Fruit fly (Drosophila melanogaster) whole organism, embryonic: ENCODE data around the gene Lsp2.

ENCODE experiments used
- Atf6 ChIP-seq: fragments of 200-800 bp; sonication (Bioruptor generic); IDR thresholded peaks from 2 replicates; pipeline ENCODE4 v1.3.6; 2022; ENCODE audit warnings: missing biosample characterization, missing genetic modification characterization
- BtbVII ChIP-seq: fragments of 200-800 bp; sonication (Bioruptor generic); optimal IDR thresholded peaks from 3 replicates; lab custom pipeline; 2017; ENCODE audit warnings: missing biosample characterization, mild to moderate bottlenecking, missing genetic modification characterization
- CG10462 ChIP-seq: fragments of 200-800 bp; sonication (Bioruptor generic); optimal IDR thresholded peaks from 2 replicates; lab custom pipeline; 2016; ENCODE audit warnings: missing biosample characterization, missing genetic modification characterization
- CG11398 ChIP-seq: fragments of 200-800 bp; sonication (Bioruptor generic); optimal IDR thresholded peaks from 2 replicates; lab custom pipeline; 2016; ENCODE audit warnings: missing biosample characterization, missing genetic modification characterization
- CG12236 ChIP-seq: fragments of 200-800 bp; sonication (Bioruptor generic); optimal IDR thresholded peaks from 2 replicates; lab custom pipeline; 2016; ENCODE audit warnings: missing biosample characterization, missing genetic modification characterization
- CG12744 ChIP-seq: fragments of 200-800 bp; sonication (Bioruptor generic); optimal IDR thresholded peaks from 2 replicates; lab custom pipeline; 2016; ENCODE audit warnings: missing biosample characterization, missing genetic modification characterization
- CG1603 ChIP-seq: fragments of 200-800 bp; sonication (Bioruptor generic); optimal IDR thresholded peaks from 2 replicates; lab custom pipeline; 2019; ENCODE audit warnings: missing biosample characterization, mild to moderate bottlenecking, missing genetic modification characterization, moderate library complexity
- CG16815 ChIP-seq: fragments of 200-800 bp; sonication (Bioruptor generic); optimal IDR thresholded peaks from 3 replicates; lab custom pipeline; 2017; ENCODE audit warnings: missing biosample characterization, mild to moderate bottlenecking, missing genetic modification characterization
- CG17912 ChIP-seq: fragments of 200-800 bp; sonication (Bioruptor generic); optimal IDR thresholded peaks from 2 replicates; lab custom pipeline; 2018; ENCODE audit warnings: missing biosample characterization, mild to moderate bottlenecking, missing genetic modification characterization
- CG1792 ChIP-seq: fragments of 200-800 bp; sonication (Bioruptor generic); optimal IDR thresholded peaks from 2 replicates; lab custom pipeline; 2016; ENCODE audit warnings: missing biosample characterization, missing genetic modification characterization
- CG18764 ChIP-seq: fragments of 200-800 bp; sonication (Bioruptor generic); optimal IDR thresholded peaks from 3 replicates; lab custom pipeline; 2016; ENCODE audit warnings: missing biosample characterization, missing genetic modification characterization
- CG32767 ChIP-seq: fragments of 200-800 bp; sonication (Bioruptor generic); IDR thresholded peaks from 2 replicates; pipeline ENCODE4 v1.3.6; 2022; ENCODE audit warnings: missing biosample characterization, missing genetic modification characterization
- CG33557 ChIP-seq: fragments of 200-800 bp; sonication (Bioruptor generic); optimal IDR thresholded peaks from 2 replicates; lab custom pipeline; 2019; ENCODE audit warnings: missing biosample characterization, mild to moderate bottlenecking, missing genetic modification characterization, moderate library complexity
- CG5245 ChIP-seq: fragments of 200-800 bp; sonication (Bioruptor generic); optimal IDR thresholded peaks from 3 replicates; lab custom pipeline; 2016; ENCODE audit warnings: missing biosample characterization, missing genetic modification characterization
- CG6791 ChIP-seq: fragments of 200-800 bp; sonication (Bioruptor generic); IDR thresholded peaks from 3 replicates; pipeline ENCODE4 v1.3.6; 2022; ENCODE audit warnings: missing biosample characterization, missing genetic modification characterization; ENCODE audit not compliant: partially characterized antibody
- CG6854 ChIP-seq: fragments of 200-800 bp; sonication (Bioruptor generic); optimal IDR thresholded peaks from 3 replicates; lab custom pipeline; 2017; ENCODE audit warnings: missing biosample characterization, mild to moderate bottlenecking, missing genetic modification characterization
- CG7839 ChIP-seq: fragments of 200-800 bp; sonication (Bioruptor generic); optimal IDR thresholded peaks from 3 replicates; lab custom pipeline; 2018; ENCODE audit warnings: missing biosample characterization, mild to moderate bottlenecking, missing genetic modification characterization, moderate library complexity
- CTCF ChIP-seq: fragments of 200-800 bp; sonication (Bioruptor generic); optimal IDR thresholded peaks from 2 replicates; lab custom pipeline; 2017; ENCODE audit warnings: missing biosample characterization, mild to moderate bottlenecking, missing genetic modification characterization, moderate library complexity
- CoRest ChIP-seq: fragments of 200-800 bp; sonication (Bioruptor generic); optimal IDR thresholded peaks from 3 replicates; lab custom pipeline; 2018; ENCODE audit warnings: missing biosample characterization, mild to moderate bottlenecking, missing genetic modification characterization, moderate library complexity
- CrebB ChIP-seq: fragments of 200-800 bp; sonication (Bioruptor generic); optimal IDR thresholded peaks from 3 replicates; lab custom pipeline; 2018; ENCODE audit warnings: missing biosample characterization, mild to moderate bottlenecking, missing genetic modification characterization
- Dbx ChIP-seq: fragments of 200-800 bp; sonication (Bioruptor generic); IDR thresholded peaks from 3 replicates; pipeline ENCODE4 v1.3.6; 2022; ENCODE audit warnings: missing biosample characterization, missing genetic modification characterization
- Hey ChIP-seq: fragments of 200-800 bp; sonication (Bioruptor generic); optimal IDR thresholded peaks from 3 replicates; lab custom pipeline; 2018; ENCODE audit warnings: missing biosample characterization, mild to moderate bottlenecking, missing genetic modification characterization
- HmgD ChIP-seq: fragments of 200-800 bp; sonication (Bioruptor generic); optimal IDR thresholded peaks from 3 replicates; lab custom pipeline; 2016; ENCODE audit warnings: missing biosample characterization, missing genetic modification characterization
- Hr51 ChIP-seq, 2 experiments: fragments of 200-800 bp; sonication (Bioruptor generic); optimal IDR thresholded peaks; 2 replicates in 1 of 2; 3 replicates in 1 of 2; lab custom pipeline; 2016 to 2018; ENCODE audit warnings: missing biosample characterization in 2 of 2, missing genetic modification characterization in 2 of 2, mild to moderate bottlenecking in 1 of 2, moderate library complexity in 1 of 2
- Hr78 ChIP-seq, 2 experiments: fragments of 200-800 bp in 1 of 2; fragments of >200 bp in 1 of 2; sonication (Bioruptor generic) in 1 of 2; optimal IDR thresholded peaks; 2 replicates each; lab custom pipeline; 2017 to 2019; ENCODE audit warnings: missing biosample characterization in 2 of 2, missing genetic modification characterization in 2 of 2, mild to moderate bottlenecking in 1 of 2, moderate library complexity in 1 of 2
- MESR4 ChIP-seq: fragments of 200-800 bp; sonication (Bioruptor generic); optimal IDR thresholded peaks from 2 replicates; lab custom pipeline; 2018; ENCODE audit warnings: missing biosample characterization, mild to moderate bottlenecking, missing genetic modification characterization, moderate library complexity
- MTF-1 ChIP-seq: fragments of 200-800 bp; sonication (Bioruptor generic); optimal IDR thresholded peaks from 2 replicates; lab custom pipeline; 2018; ENCODE audit warnings: missing biosample characterization, mild to moderate bottlenecking, missing genetic modification characterization, borderline replicate concordance
- Max ChIP-seq: fragments of 200-800 bp; sonication (Bioruptor generic); optimal IDR thresholded peaks from 2 replicates; lab custom pipeline; 2016; ENCODE audit warnings: missing biosample characterization, mild to moderate bottlenecking, missing genetic modification characterization
- NfI ChIP-seq: fragments of 200-800 bp; sonication (Bioruptor generic); optimal IDR thresholded peaks from 3 replicates; lab custom pipeline; 2018; ENCODE audit warnings: missing biosample characterization, mild to moderate bottlenecking, missing genetic modification characterization, moderate library complexity
- Rfx ChIP-seq: fragments of 200-800 bp; sonication (Bioruptor generic); IDR thresholded peaks from 2 replicates; pipeline ENCODE4 v1.3.6; 2022; ENCODE audit warnings: missing biosample characterization, missing genetic modification characterization
- Xrp1 ChIP-seq: fragments of 200-800 bp; sonication (Bioruptor generic); IDR thresholded peaks from 2 replicates; pipeline ENCODE4 v1.3.6; 2022; ENCODE audit warnings: missing biosample characterization, missing genetic modification characterization
- YL-1 ChIP-seq: fragments of 200-800 bp; sonication (Bioruptor generic); optimal IDR thresholded peaks from 3 replicates; lab custom pipeline; 2017; ENCODE audit warnings: missing biosample characterization, mild to moderate bottlenecking, missing genetic modification characterization
- bbx ChIP-seq: fragments of 200-800 bp; sonication (Bioruptor generic); IDR thresholded peaks from 2 replicates; pipeline ENCODE4 v1.3.6; 2022; ENCODE audit warnings: missing biosample characterization, missing genetic modification characterization; ENCODE audit not compliant: partially characterized antibody
- cwo ChIP-seq: fragments of 200-800 bp; sonication (Bioruptor generic); optimal IDR thresholded peaks from 3 replicates; lab custom pipeline; 2017; ENCODE audit warnings: missing biosample characterization, missing genetic modification characterization, mild to moderate bottlenecking, moderate library complexity, missing genetic modification reagents
- dm ChIP-seq: fragments of 200-800 bp; sonication (Bioruptor generic); optimal IDR thresholded peaks from 3 replicates; lab custom pipeline; 2016; ENCODE audit warnings: missing biosample characterization, missing genetic modification characterization
- esg ChIP-seq: fragments of 200-800 bp; sonication (Bioruptor generic); conservative IDR thresholded peaks from 2 replicates; pipeline ENCODE4 v1.3.6; 2022; ENCODE audit warnings: missing biosample characterization, missing genetic modification characterization
- eve ChIP-seq, 2 experiments: fragments of >200 bp; optimal IDR thresholded peaks; 2 replicates each; lab custom pipeline; 2017; ENCODE audit warnings: missing biosample characterization in 2 of 2, missing genetic modification characterization in 2 of 2
- gro ChIP-seq: fragments of 200-800 bp; sonication (Bioruptor generic); optimal IDR thresholded peaks from 2 replicates; lab custom pipeline; 2016; ENCODE audit warnings: missing biosample characterization, missing genetic modification characterization
- hbn ChIP-seq: fragments of 200-800 bp; sonication (Bioruptor generic); IDR thresholded peaks from 2 replicates; pipeline ENCODE4 v1.3.6; 2022; ENCODE audit warnings: missing biosample characterization, missing genetic modification characterization; ENCODE audit not compliant: partially characterized antibody
- insv ChIP-seq, 2 experiments: fragments of 200-800 bp; sonication (Bioruptor generic); optimal IDR thresholded peaks; 3 replicates each; lab custom pipeline; 2016 to 2018; ENCODE audit warnings: missing biosample characterization in 2 of 2, missing genetic modification characterization in 2 of 2
- jigr1 ChIP-seq: fragments of 200-800 bp; sonication (Bioruptor generic); IDR thresholded peaks from 3 replicates; pipeline ENCODE4 v1.3.6; 2022; ENCODE audit warnings: missing biosample characterization, missing genetic modification characterization
- odd ChIP-seq: fragments of 200-800 bp; sonication (Bioruptor generic); optimal IDR thresholded peaks from 2 replicates; lab custom pipeline; 2017; ENCODE audit warnings: missing biosample characterization, mild to moderate bottlenecking, missing genetic modification characterization
- onecut ChIP-seq: fragments of 200-800 bp; sonication (Bioruptor generic); IDR thresholded peaks from 2 replicates; pipeline ENCODE4 v1.3.6; 2022; ENCODE audit warnings: missing biosample characterization, missing genetic modification characterization
- prd ChIP-seq, 3 experiments: fragments of >200 bp in 2 of 3; fragments of 200-800 bp in 1 of 3; sonication (Bioruptor generic) in 1 of 3; optimal IDR thresholded peaks in 2 of 3; IDR thresholded peaks in 1 of 3; 2 replicates in 2 of 3; 3 replicates in 1 of 3; pipeline versions ENCODE4 v1.3.6 to Lab custom; 2017 to 2022; ENCODE audit warnings: missing biosample characterization in 1 of 3, missing genetic modification characterization in 1 of 3
- sd ChIP-seq: fragments of 200-800 bp; sonication (Bioruptor generic); optimal IDR thresholded peaks from 3 replicates; lab custom pipeline; 2018; ENCODE audit warnings: missing biosample characterization, mild to moderate bottlenecking, missing genetic modification characterization, moderate library complexity
- slp2 ChIP-seq: fragments of 200-800 bp; sonication (Bioruptor generic); optimal IDR thresholded peaks from 2 replicates; lab custom pipeline; 2016; ENCODE audit warnings: missing biosample characterization, missing genetic modification characterization
- tap ChIP-seq: fragments of 200-800 bp; optimal IDR thresholded peaks from 3 replicates; lab custom pipeline; 2019; ENCODE audit warnings: missing biosample characterization, mild to moderate bottlenecking, missing genetic modification characterization, moderate library complexity
- tx ChIP-seq: fragments of 200-800 bp; sonication (Bioruptor generic); optimal IDR thresholded peaks from 2 replicates; lab custom pipeline; 2016; ENCODE audit warnings: missing biosample characterization, missing genetic modification characterization
- zen ChIP-seq: fragments of 200-800 bp; sonication (Bioruptor generic); optimal IDR thresholded peaks from 3 replicates; lab custom pipeline; 2018; ENCODE audit warnings: missing biosample characterization, mild to moderate bottlenecking, missing genetic modification characterization, moderate library complexity
- zen2 ChIP-seq: fragments of 200-800 bp; sonication (Bioruptor generic); IDR thresholded peaks from 3 replicates; pipeline ENCODE4 v1.3.6; 2022; ENCODE audit warnings: missing biosample characterization, missing genetic modification characterization; ENCODE audit not compliant: partially characterized antibody

Lsp2 gene

dm6 chr3L:12178847-12179437, 49.7 kb downstream of the Lsp2 start (continued):
- TF ChIP-seq CoRest, result no peak
- no peak for TF ChIP-seq CG1792
- TF ChIP-seq CG18764 (GFP tag; lab: Kevin White, UChicago), result no peak
- no peak for TF ChIP-seq CG12236 (GFP tag; lab: Kevin White, UChicago)
- TF ChIP-seq esg (GFP tag; lab: Robert Waterston, UW), result 0 out of 2 replicates have a peak, but pooled peaks have one; percentile 13
- no peak for TF ChIP-seq CG16815
- TF ChIP-seq gro (GFP tag; lab: Kevin White, UChicago), result peak; percentile 48
- TF ChIP-seq bbx (GFP tag; lab: Robert Waterston, UW), result no peak
- no peak for TF ChIP-seq CTCF (GFP tag; lab: Kevin White, UChicago)
- TF ChIP-seq Rfx (GFP tag; lab: Robert Waterston, UW), result peak; percentile 67
- TF ChIP-seq CG12744 (GFP tag; lab: Kevin White, UChicago), result no peak
- TF ChIP-seq HmgD, result no peak
- TF ChIP-seq BtbVII, result no peak
- TF ChIP-seq CG32767 (GFP tag; lab: Robert Waterston, UW), result no peak
- TF ChIP-seq MESR4 (GFP tag; lab: Kevin White, UChicago), result no peak
- TF ChIP-seq tap, result no peak
- TF ChIP-seq CG10462 (GFP tag; lab: Kevin White, UChicago), result no peak
- no peak for TF ChIP-seq YL-1 (GFP tag; lab: Kevin White, UChicago)
- TF ChIP-seq zen2 (GFP tag; lab: Robert Waterston, UW), result no peak
- TF ChIP-seq CG17912 (GFP tag; lab: Kevin White, UChicago), result no peak
- TF ChIP-seq CG6854 (GFP tag; lab: Kevin White, UChicago), result no peak
- no peak for TF ChIP-seq CG6791 (GFP tag; lab: Robert Waterston, UW)
- no peak for TF ChIP-seq MTF-1 (GFP tag; lab: Kevin White, UChicago)
- TF ChIP-seq hbn, result no peak
- no peak for TF ChIP-seq zen (tag; lab: Kevin White, UChicago)
- TF ChIP-seq Hey (tag; lab: Kevin White, UChicago), result no peak
- TF ChIP-seq Atf6 (GFP tag; lab: Robert Waterston, UW), result no peak
- no peak for TF ChIP-seq dm
- no peak for TF ChIP-seq insv (GFP tag; optimal IDR thresholded peaks at IDR 0.05; lab: Kevin White, UChicago)
- TF ChIP-seq Hr51 (GFP tag; optimal IDR thresholded peaks at IDR 0.05; lab: Kevin White, UChicago), result peak in 1 of 2 experiments; percentile 23
- TF ChIP-seq CG5245 (GFP tag; lab: Kevin White, UChicago), result no peak
- no peak for TF ChIP-seq CrebB
- no peak for TF ChIP-seq onecut (GFP tag; lab: Robert Waterston, UW)
- no peak for TF ChIP-seq Max (GFP tag; lab: Kevin White, UChicago)
- TF ChIP-seq eve (GFP tag; optimal IDR thresholded peaks at IDR 0.05; lab: Kevin White, UChicago), result no peak
- no peak for TF ChIP-seq Xrp1 (GFP tag; lab: Robert Waterston, UW)
- peak; percentile 10 for TF ChIP-seq CG1603 (tag; lab: Kevin White, UChicago)
- peak; percentile 29; the same call in 1 of the 3 replicates for TF ChIP-seq Dbx
- no peak for TF ChIP-seq CG33557 (GFP tag; lab: Kevin White, UChicago)
- peak; percentile 3 for TF ChIP-seq CG7839
- peak in 1 of 2 experiments; percentile 22 for TF ChIP-seq Hr78 (GFP tag; optimal IDR thresholded peaks at IDR 0.05; lab: Kevin White, UChicago)
- TF ChIP-seq NfI (GFP tag; lab: Kevin White, UChicago), result no peak
- no peak for TF ChIP-seq prd (optimal IDR thresholded peaks at IDR 0.05; lab: Kevin White, UChicago)
- TF ChIP-seq prd (GFP tag; IDR thresholded peaks at IDR 0.05; lab: Robert Waterston, UW), result no peak
- no peak for TF ChIP-seq slp2
- no peak for TF ChIP-seq jigr1 (GFP tag; lab: Robert Waterston, UW)
- no peak for TF ChIP-seq CG11398 (GFP tag; lab: Kevin White, UChicago)
- no peak for TF ChIP-seq odd (GFP tag; lab: Kevin White, UChicago)
- TF ChIP-seq cwo (GFP tag; lab: Kevin White, UChicago), result peak; percentile 16
- TF ChIP-seq tx (GFP tag; lab: Kevin White, UChicago), result no peak
- TF ChIP-seq sd (tag; lab: Kevin White, UChicago), result peak; percentile 33
